Fruit fly (Drosophila melanogaster): ENCODE data around the gene CG6282.

CG6282 gene

dm6 chr3L:8643810-8644552, 39.5 kb downstream of the CG6282 start:
- TF ChIP-seq twi (tag; optimal IDR thresholded peaks at IDR 0.05) (no peak), pros (GFP tag; optimal IDR thresholded peaks at IDR 0.05) (peak; percentile 62), CG4424 (GFP tag; optimal IDR thresholded peaks at IDR 0.05) (no peak), Lim3 (GFP tag; IDR thresholded peaks at IDR 0.05) (no peak), Dek (tag; optimal IDR thresholded peaks at IDR 0.05) (no peak), tll (GFP tag; optimal IDR thresholded peaks at IDR 0.05) (peak in 1 of 2 experiments; percentile 63), pb (GFP tag; optimal IDR thresholded peaks at IDR 0.05) (no peak), NC2α (GFP tag; optimal IDR thresholded peaks at IDR 0.05) (no peak), zen (tag; optimal IDR thresholded peaks at IDR 0.05) (peak; percentile 77), gfzf (GFP tag; optimal IDR thresholded peaks at IDR 0.05) (no peak), CG6765 (GFP tag; optimal IDR thresholded peaks at IDR 0.05) (no peak)

- TF ChIP-seq esg (GFP tag; conservative IDR thresholded peaks at IDR 0.05) (no peak), seq (GFP tag; IDR thresholded peaks at IDR 0.05) (peak; percentile 60; the same call in 1 of the 2 replicates), Usf (GFP tag; optimal IDR thresholded peaks at IDR 0.05) (no peak), CoRest (tag; optimal IDR thresholded peaks at IDR 0.05) (no peak), scrt (GFP tag; optimal IDR thresholded peaks at IDR 0.05) (peak; percentile 91), TFAM (GFP tag; optimal IDR thresholded peaks at IDR 0.05) (no peak), Nf-YC (tag; optimal IDR thresholded peaks at IDR 0.05) (peak; percentile 93), Myb (GFP tag; optimal IDR thresholded peaks at IDR 0.05) (no peak), slbo (GFP tag; IDR thresholded peaks at IDR 0.05) (no peak), Nf-YB (GFP tag; optimal IDR thresholded peaks at IDR 0.05) (peak; percentile 93)
These were observed 42.4 kb downstream of the CG6282 start, which contains the start of the genes CG13305 and Pex7 for dm6 chr3L:8646821-8647220. CG13305 (minus strand) TSS chr3L:8646822. Pex7 (plus strand) TSS chr3L:8647145.

dm6 chr3L:8648836-8649235, 44.4 kb downstream of the CG6282 start, which contains the start of gene Arr2:
Arr2 (minus strand) TSS chr3L:8648936.
- no peak for TF ChIP-seq CG5953 (GFP tag; IDR thresholded peaks at IDR 0.05)
- no peak for TF ChIP-seq CG8281 (tag; optimal IDR thresholded peaks at IDR 0.05)
- no peak for TF ChIP-seq CG2202 (tag; optimal IDR thresholded peaks at IDR 0.05)
- TF ChIP-seq CG43689 (GFP tag; IDR thresholded peaks at IDR 0.05): no peak

dm6 chr3L:8651876-8652571, 47.6 kb downstream of the CG6282 start:
- TF ChIP-seq scrt (GFP tag; optimal IDR thresholded peaks at IDR 0.05): no peak
- peak; percentile 45; the same call in 1 of the 3 replicates for TF ChIP-seq Dbx (GFP tag; IDR thresholded peaks at IDR 0.05)
- TF ChIP-seq CG17829 (tag; optimal IDR thresholded peaks at IDR 0.05): peak; percentile 10
- no peak for TF ChIP-seq kni (GFP tag; optimal IDR thresholded peaks at IDR 0.05)
- no peak for TF ChIP-seq CG33557 (GFP tag; optimal IDR thresholded peaks at IDR 0.05)
- peak; percentile 1 for TF ChIP-seq HmgZ (tag; optimal IDR thresholded peaks at IDR 0.05)
- peak; percentile 41 for TF ChIP-seq CG9437 (GFP tag; optimal IDR thresholded peaks at IDR 0.05)
- no peak for TF ChIP-seq CG13424 (tag; optimal IDR thresholded peaks at IDR 0.05)
- TF ChIP-seq jigr1 (GFP tag; IDR thresholded peaks at IDR 0.05): no peak
- TF ChIP-seq H2.0 (GFP tag; IDR thresholded peaks at IDR 0.05): no peak
- TF ChIP-seq CG3847 (GFP tag; IDR thresholded peaks at IDR 0.05): 0 out of 2 replicates have a peak, but pooled peaks have one; percentile 17
- TF ChIP-seq CG1529 (GFP tag; optimal IDR thresholded peaks at IDR 0.05): no peak
- no peak for TF ChIP-seq zen2 (GFP tag; IDR thresholded peaks at IDR 0.05; ENCODE audit: partially characterized antibody)
- TF ChIP-seq yki (optimal IDR thresholded peaks at IDR 0.05): no peak
- TF ChIP-seq CG14710 (tag; optimal IDR thresholded peaks at IDR 0.05): peak; percentile 9
- peak; percentile 31; the same call in 1 of the 2 replicates for TF ChIP-seq vvl (GFP tag; IDR thresholded peaks at IDR 0.05)
- peak; percentile 18 for TF ChIP-seq Med (GFP tag)
- TF ChIP-seq CG32532 (GFP tag; IDR thresholded peaks at IDR 0.05): peak; percentile 51; the same call in 1 of the 2 replicates
- peak; percentile 37; the same call in 1 of the 2 replicates for TF ChIP-seq E2f2 (GFP tag; IDR thresholded peaks at IDR 0.05)
- no peak for TF ChIP-seq Lpt (GFP tag; optimal IDR thresholded peaks at IDR 0.05)
- no peak for TF ChIP-seq pnt (GFP tag; optimal IDR thresholded peaks at IDR 0.05)

All from whole organism, embryonic.